Worm (Caenorhabditis elegans) whole organism, L1 larva: ENCODE data around the gene aexr-2.

Experiments used
- Y116A8C.19 ChIP-seq: sonication (generic microtip); optimal IDR thresholded peaks from 2 replicates; lab custom pipeline; 2016; ENCODE audit warnings: missing compliant biosample characterization, missing genetic modification characterization, borderline replicate concordance
- blmp-1 ChIP-seq: fragments of 150-350 bp; optimal IDR thresholded peaks from 2 replicates; lab custom pipeline; 2014; ENCODE audit warnings: missing biosample characterization, missing genetic modification characterization
- ceh-8 ChIP-seq: fragments of 200-800 bp; sonication (Bioruptor generic); optimal IDR thresholded peaks from 2 replicates; lab custom pipeline; 2018; ENCODE audit warnings: mild to moderate bottlenecking, missing genetic modification characterization, moderate library complexity, missing compliant biosample characterization
- ceh-88 ChIP-seq: fragments of 200-800 bp; sonication (Bioruptor generic); IDR thresholded peaks from 2 replicates; pipeline ENCODE4 v1.3.6; 2022; ENCODE audit warnings: missing genetic modification characterization, missing compliant biosample characterization
- dpl-1 ChIP-seq, 3 experiments: fragments of 150-350 bp in 2 of 3; sonication (generic microtip) in 1 of 3; optimal IDR thresholded peaks; 2 replicates each; lab custom pipeline; 2014 to 2017; ENCODE audit warnings: missing biosample characterization in 3 of 3, missing genetic modification characterization in 3 of 3, missing genetic modification reagents in 3 of 3
- dsc-1 ChIP-seq: sonication (generic microtip); optimal IDR thresholded peaks from 2 replicates; lab custom pipeline; 2016; ENCODE audit warnings: mild to moderate bottlenecking, missing genetic modification characterization, missing compliant biosample characterization
- efl-1 ChIP-seq, 4 experiments: fragments of 150-350 bp; optimal IDR thresholded peaks in 3 of 4; peaks in 1 of 4; 1 replicate in 1 of 4; 2 replicates in 3 of 4; lab custom pipeline; 2014; ENCODE audit warnings: missing biosample characterization in 2 of 4, missing genetic modification characterization in 2 of 4, missing genetic modification reagents in 2 of 4
- efl-3 ChIP-seq: fragments of 200-800 bp; sonication (Bioruptor generic); optimal IDR thresholded peaks from 2 replicates; lab custom pipeline; 2018; ENCODE audit warnings: mild to moderate bottlenecking, missing genetic modification characterization, missing compliant biosample characterization
- egl-27 ChIP-seq, 2 experiments: fragments of 150-350 bp in 1 of 2; sonication (generic microtip); optimal IDR thresholded peaks; 3 replicates each; lab custom pipeline; 2017 to 2018; ENCODE audit warnings: missing biosample characterization in 2 of 2, missing genetic modification characterization in 2 of 2, missing genetic modification reagents in 2 of 2
- elt-2 ChIP-seq: sonication (generic microtip); optimal IDR thresholded peaks from 2 replicates; lab custom pipeline; 2016; ENCODE audit warnings: missing genetic modification characterization, mild to moderate bottlenecking, inconsistent platforms, missing compliant biosample characterization, missing genetic modification reagents
- fkh-10 ChIP-seq: sonication (generic microtip); optimal IDR thresholded peaks from 2 replicates; lab custom pipeline; 2017; ENCODE audit warnings: missing biosample characterization, missing genetic modification reagents, missing genetic modification characterization
- fkh-4 ChIP-seq: sonication (generic microtip); optimal IDR thresholded peaks from 2 replicates; lab custom pipeline; 2016; ENCODE audit warnings: missing compliant biosample characterization, missing genetic modification characterization, borderline replicate concordance
- fkh-8 ChIP-seq: sonication (generic microtip); optimal IDR thresholded peaks from 2 replicates; lab custom pipeline; 2016; ENCODE audit warnings: mild to moderate bottlenecking, missing genetic modification characterization, missing compliant biosample characterization
- grh-1 ChIP-seq: fragments of 200-800 bp; sonication (Bioruptor generic); IDR thresholded peaks from 2 replicates; pipeline ENCODE4 v1.3.6; 2022; ENCODE audit warnings: missing genetic modification reagents, missing genetic modification characterization, missing compliant biosample characterization
- hpl-2 ChIP-seq: fragments of 150-350 bp; optimal IDR thresholded peaks from 2 replicates; lab custom pipeline; 2014; ENCODE audit warnings: missing biosample characterization, missing genetic modification reagents, missing genetic modification characterization
- irx-1 ChIP-seq: sonication (generic microtip); optimal IDR thresholded peaks from 2 replicates; lab custom pipeline; 2016; ENCODE audit warnings: missing genetic modification characterization, missing compliant biosample characterization
- isw-1 ChIP-seq: fragments of 200-800 bp; sonication (Bioruptor generic); IDR thresholded peaks from 2 replicates; pipeline ENCODE4 v1.3.6; 2022; ENCODE audit warnings: missing genetic modification characterization, missing compliant biosample characterization
- jun-1 ChIP-seq: fragments of 150-350 bp; optimal IDR thresholded peaks from 2 replicates; lab custom pipeline; 2014; ENCODE audit warnings: missing biosample characterization, missing genetic modification reagents, missing genetic modification characterization
- lin-13 ChIP-seq: fragments of 150-350 bp; optimal IDR thresholded peaks from 2 replicates; lab custom pipeline; 2014; ENCODE audit warnings: missing biosample characterization, missing genetic modification reagents, missing genetic modification characterization
- lin-14 ChIP-seq: fragments of 200-800 bp; sonication (Bioruptor generic); optimal IDR thresholded peaks from 2 replicates; lab custom pipeline; 2018; ENCODE audit warnings: mild to moderate bottlenecking, missing genetic modification characterization, moderate library complexity, missing compliant biosample characterization
- lin-35 ChIP-seq, 2 experiments: fragments of 150-350 bp; optimal IDR thresholded peaks; 2 replicates each; lab custom pipeline; 2014; ENCODE audit warnings: missing biosample characterization in 2 of 2, missing genetic modification characterization in 2 of 2, missing genetic modification reagents in 2 of 2
- lin-39 ChIP-seq: fragments of 150-350 bp; optimal IDR thresholded peaks from 2 replicates; lab custom pipeline; 2014; ENCODE audit warnings: missing biosample characterization, missing genetic modification reagents, missing genetic modification characterization
- mep-1 ChIP-seq: fragments of 150-350 bp; optimal IDR thresholded peaks from 2 replicates; lab custom pipeline; 2014; ENCODE audit warnings: missing biosample characterization, missing genetic modification characterization
- nhr-12 ChIP-seq: sonication (generic microtip); optimal IDR thresholded peaks from 2 replicates; lab custom pipeline; 2017; ENCODE audit warnings: missing biosample characterization, missing genetic modification characterization
- nhr-19 ChIP-seq: fragments of 200-800 bp; sonication (Bioruptor generic); conservative IDR thresholded peaks from 2 replicates; pipeline ENCODE4 v1.3.6; 2022; ENCODE audit warnings: missing genetic modification characterization, missing compliant biosample characterization
- nhr-20 ChIP-seq: sonication (generic microtip); optimal IDR thresholded peaks from 2 replicates; lab custom pipeline; 2016; ENCODE audit warnings: mild to moderate bottlenecking, missing genetic modification characterization, missing compliant biosample characterization
- nhr-237 ChIP-seq: fragments of 150-350 bp; optimal IDR thresholded peaks from 2 replicates; lab custom pipeline; 2014; ENCODE audit warnings: missing biosample characterization, missing genetic modification characterization
- nhr-71 ChIP-seq: sonication (generic microtip); optimal IDR thresholded peaks from 2 replicates; lab custom pipeline; 2016; ENCODE audit warnings: mild to moderate bottlenecking, missing genetic modification characterization, moderate library complexity, missing compliant biosample characterization
- nhr-85 ChIP-seq: sonication (generic microtip); peaks from one replicate; lab custom pipeline; 2016; ENCODE audit warnings: missing genetic modification characterization, inconsistent platforms, missing compliant biosample characterization
- nhr-90 ChIP-seq: sonication (generic microtip); optimal IDR thresholded peaks from 2 replicates; lab custom pipeline; 2016; ENCODE audit warnings: mild to moderate bottlenecking, missing genetic modification characterization, missing compliant biosample characterization; ENCODE audit not compliant: poor library complexity
- rnt-1 ChIP-seq: sonication (generic microtip); optimal IDR thresholded peaks from 2 replicates; lab custom pipeline; 2016; ENCODE audit warnings: mild to moderate bottlenecking, missing genetic modification characterization, moderate library complexity, missing compliant biosample characterization
- skn-1 ChIP-seq: fragments of 150-350 bp; optimal IDR thresholded peaks from 2 replicates; lab custom pipeline; 2014; ENCODE audit warnings: missing biosample characterization, missing genetic modification characterization
- sox-4 ChIP-seq: sonication (generic microtip); optimal IDR thresholded peaks from 2 replicates; lab custom pipeline; 2016; ENCODE audit warnings: missing genetic modification characterization, missing compliant biosample characterization
- tlp-1 ChIP-seq: fragments of 150-350 bp; optimal IDR thresholded peaks from 2 replicates; lab custom pipeline; 2014; ENCODE audit warnings: missing biosample characterization, missing genetic modification characterization
- unc-30 ChIP-seq: sonication (generic microtip); optimal IDR thresholded peaks from 2 replicates; lab custom pipeline; 2017; ENCODE audit warnings: missing biosample characterization, missing genetic modification characterization
- unc-86 ChIP-seq: sonication (generic microtip); optimal IDR thresholded peaks from 2 replicates; lab custom pipeline; 2016; ENCODE audit warnings: missing genetic modification characterization, missing compliant biosample characterization
- unc-98 ChIP-seq: fragments of 200-800 bp; sonication (Bioruptor generic); IDR thresholded peaks from 2 replicates; pipeline ENCODE4 v1.3.6; 2022; ENCODE audit warnings: missing genetic modification characterization, missing compliant biosample characterization
- zip-4 ChIP-seq: fragments of 200-800 bp; sonication (Bioruptor generic); optimal IDR thresholded peaks from 2 replicates; lab custom pipeline; 2018; ENCODE audit warnings: mild to moderate bottlenecking, missing genetic modification characterization, moderate library complexity, missing compliant biosample characterization
- ztf-11 ChIP-seq, 2 experiments: sonication (generic microtip); optimal IDR thresholded peaks; 2 replicates each; lab custom pipeline; 2016 to 2017; ENCODE audit warnings: missing genetic modification characterization in 2 of 2, missing biosample characterization in 1 of 2, missing compliant biosample characterization in 1 of 2
- ztf-4 ChIP-seq: fragments of 150-350 bp; optimal IDR thresholded peaks from 2 replicates; lab custom pipeline; 2014; ENCODE audit warnings: missing biosample characterization, missing genetic modification characterization

aexr-2 gene

DNA sequence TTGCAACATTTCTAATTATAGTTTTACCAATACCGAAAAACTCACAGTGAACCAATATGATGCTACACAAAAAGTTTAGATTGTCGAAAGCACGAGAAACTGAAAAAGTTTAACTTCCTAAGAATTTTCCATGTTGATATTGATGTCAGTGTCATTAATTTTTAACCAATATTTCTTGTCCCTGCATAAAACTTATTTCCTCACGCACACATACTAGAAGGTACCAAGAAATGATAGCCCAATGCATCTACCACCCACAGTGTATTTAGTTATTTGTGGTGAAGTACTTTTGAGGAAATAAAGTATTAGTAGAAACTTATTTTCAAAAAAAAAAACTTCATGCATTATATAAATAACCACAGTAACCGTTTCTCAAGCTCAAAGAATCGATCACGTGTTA, at the start of gene aexr-2:
Gene aexr-2 (minus strand): TSS at position 101 of the 400 bp plus-strand sequence.
- no peak for TF ChIP-seq egl-27 (tag; optimal IDR thresholded peaks at IDR 0.05; lab: Kevin White, UChicago)
- TF ChIP-seq nhr-237 (tag; lab: Kevin White, UChicago): no peak
- TF ChIP-seq skn-1 (tag; lab: Kevin White, UChicago): no peak
- no peak for TF ChIP-seq zip-4 (GFP tag; lab: Kevin White, UChicago)
- no peak for TF ChIP-seq rnt-1 (tag; lab: Kevin White, UChicago)
- TF ChIP-seq irx-1 (tag; lab: Kevin White, UChicago): no peak
- TF ChIP-seq efl-3: no peak
- no peak for TF ChIP-seq fkh-10
- no peak for TF ChIP-seq ztf-4 (tag; lab: Kevin White, UChicago)
- no peak for TF ChIP-seq isw-1 (GFP tag; lab: Robert Waterston, UW)
- TF ChIP-seq nhr-20 (tag; lab: Kevin White, UChicago): no peak
- TF ChIP-seq, all 84 proteins: peak for 0

DNA sequence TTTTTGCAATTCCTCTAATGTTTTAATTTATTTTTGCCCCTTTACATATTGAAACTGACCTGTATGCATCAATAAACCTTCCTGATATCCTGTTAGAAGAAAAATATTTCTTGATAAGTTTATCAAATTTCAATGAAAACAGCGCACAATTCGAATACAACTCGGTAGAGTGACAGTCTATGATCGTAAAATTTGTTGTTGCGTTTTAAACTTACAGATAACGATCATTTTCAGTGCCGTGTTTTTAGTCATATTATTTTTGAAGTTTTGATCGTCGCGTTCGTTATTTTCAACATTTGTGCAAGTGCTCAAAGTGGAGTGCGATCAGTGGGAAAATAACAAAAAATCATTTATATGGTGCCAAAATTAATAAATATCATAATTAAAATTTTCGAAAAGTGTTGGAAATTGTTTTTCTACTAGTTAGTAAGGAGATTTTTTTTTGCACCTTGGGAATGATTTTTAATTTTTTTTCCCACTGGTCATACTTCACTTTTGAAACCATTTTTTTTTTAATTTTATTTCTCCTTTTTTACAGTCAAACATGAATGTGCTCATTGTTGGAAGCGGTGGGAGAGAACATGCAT, 43.1 kb upstream of the aexr-2 start, which contains the start of gene F38B6.4:
Gene F38B6.4 (plus strand): TSS at position 537 of the 587 bp plus-strand sequence.
- TF ChIP-seq hpl-2 (GFP tag; lab: Kevin White, UChicago): no peak
- TF ChIP-seq isw-1 (GFP tag; lab: Robert Waterston, UW): no peak
- no peak for TF ChIP-seq fkh-10
- peak; percentile 18 for TF ChIP-seq elt-2
- TF ChIP-seq nhr-71: no peak
- TF ChIP-seq, all 84 proteins: peak for 1

DNA sequence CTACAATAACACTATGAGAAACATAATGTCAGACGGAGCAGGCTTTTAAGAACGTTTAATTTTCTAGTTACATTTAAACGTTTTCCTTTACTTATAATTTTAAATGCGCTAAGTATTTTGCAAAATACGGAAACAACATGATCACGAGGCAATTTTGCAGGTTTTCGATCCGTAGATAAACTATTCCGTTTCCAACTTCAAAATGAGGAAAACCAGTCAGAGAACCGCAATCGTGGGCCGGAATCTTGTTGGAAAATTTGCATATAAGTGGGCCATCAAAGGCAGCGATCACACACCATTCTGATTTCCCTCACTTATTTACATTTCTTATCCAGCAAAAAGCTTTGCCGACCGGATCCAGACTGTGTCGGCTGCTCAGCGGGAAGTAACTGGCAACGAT, 41.2 kb upstream of the aexr-2 start, which contains the start of gene col-172:
Gene col-172 (plus strand): TSS at position 301 of the 400 bp plus-strand sequence.
- no peak for TF ChIP-seq mep-1 (tag; lab: Kevin White, UChicago)
- TF ChIP-seq unc-98 (GFP tag; lab: Robert Waterston, UW): no peak
- no peak for TF ChIP-seq Y116A8C.19 (tag; lab: Kevin White, UChicago)
- no peak for TF ChIP-seq grh-1
- no peak for TF ChIP-seq jun-1 (tag; lab: Kevin White, UChicago)
- no peak for TF ChIP-seq unc-30 (tag; lab: Kevin White, UChicago)
- no peak for TF ChIP-seq zip-4 (GFP tag; lab: Kevin White, UChicago)
- TF ChIP-seq sox-4: no peak
- TF ChIP-seq lin-13 (GFP tag; lab: Kevin White, UChicago): no peak
- no peak for TF ChIP-seq unc-86 (tag; lab: Kevin White, UChicago)
- no peak for TF ChIP-seq ceh-8 (GFP tag; lab: Kevin White, UChicago)
- no peak for TF ChIP-seq lin-35 (GFP tag; optimal IDR thresholded peaks at IDR 0.05; lab: Kevin White, UChicago)
- TF ChIP-seq nhr-12 (tag; lab: Kevin White, UChicago): no peak
- TF ChIP-seq fkh-8 (tag; lab: Kevin White, UChicago): no peak
- no peak for TF ChIP-seq ceh-88 (GFP tag; lab: Robert Waterston, UW)
- TF ChIP-seq nhr-20 (tag; lab: Kevin White, UChicago): no peak

DNA sequence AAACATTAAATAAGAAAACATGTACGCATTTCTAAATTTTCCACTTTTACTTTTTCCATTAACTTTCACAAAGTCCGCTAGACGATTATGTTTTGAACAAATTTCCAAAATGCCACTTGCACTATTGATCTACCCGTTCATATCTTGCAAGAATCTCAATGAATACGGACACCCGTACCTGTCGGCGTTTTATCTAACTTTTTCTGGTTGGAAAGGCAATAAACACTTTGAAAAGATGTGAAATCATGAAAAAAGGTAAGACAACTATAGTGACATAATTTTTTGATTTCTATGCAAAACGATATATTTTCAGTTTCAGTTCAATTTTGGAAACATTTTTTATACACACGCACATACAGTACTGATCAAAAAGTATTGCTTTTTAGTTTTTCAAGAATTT, 40.4 kb upstream of the aexr-2 start:
- TF ChIP-seq fkh-8 (tag; lab: Kevin White, UChicago): no peak
- TF ChIP-seq ztf-11 (tag; optimal IDR thresholded peaks at IDR 0.05; lab: Kevin White, UChicago): no peak
- no peak for TF ChIP-seq Y116A8C.19 (tag; lab: Kevin White, UChicago)
- TF ChIP-seq irx-1 (tag; lab: Kevin White, UChicago): no peak
- TF ChIP-seq dsc-1 (tag; lab: Kevin White, UChicago): no peak
- no peak for TF ChIP-seq ceh-8 (GFP tag; lab: Kevin White, UChicago)
- peak; percentile 44 for TF ChIP-seq blmp-1 (tag; lab: Kevin White, UChicago)
- TF ChIP-seq dpl-1 (GFP tag; optimal IDR thresholded peaks at IDR 0.05; lab: Kevin White, UChicago): no peak
- TF ChIP-seq efl-1 (optimal IDR thresholded peaks at IDR 0.05; lab: Kevin White, UChicago): no peak
- TF ChIP-seq efl-1 (GFP tag; optimal IDR thresholded peaks at IDR 0.05 in 1 of 2; lab: Kevin White, UChicago): peak in 1 of 2 experiments; percentile 6
- no peak for TF ChIP-seq rnt-1 (tag; lab: Kevin White, UChicago)
- no peak for TF ChIP-seq fkh-4
- TF ChIP-seq nhr-90 (tag; lab: Kevin White, UChicago): no peak
- TF ChIP-seq lin-39: no peak
- TF ChIP-seq nhr-85 (tag; lab: Kevin White, UChicago): peak; percentile 48
- no peak for TF ChIP-seq nhr-19
- no peak for TF ChIP-seq tlp-1
- peak; percentile 17 for TF ChIP-seq lin-14
